Worm (Caenorhabditis elegans): ENCODE data around the gene srsx-30.

The srsx-30 gene

DNA sequence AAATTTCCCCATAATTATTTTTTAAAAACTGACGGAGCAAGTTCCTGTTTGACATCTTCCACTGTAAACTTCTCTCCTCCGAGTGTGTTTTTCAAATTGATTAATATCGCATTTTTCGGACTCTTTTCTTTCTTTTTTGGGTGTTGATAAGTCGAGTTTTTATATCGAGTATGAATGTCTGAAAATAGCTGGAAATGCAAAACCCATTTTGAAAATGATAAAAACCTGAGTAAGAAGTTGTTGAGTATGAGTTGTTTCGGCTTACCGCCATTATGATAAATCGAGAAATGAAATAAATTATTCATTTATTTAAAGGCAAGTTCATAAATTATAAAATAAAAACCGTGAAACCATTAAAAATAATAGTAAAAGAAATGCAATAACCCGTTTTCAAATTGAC is 27.1 kb downstream of the srsx-30 start, which contains the start of gene ZK856.18:
TSS of gene ZK856.18 (minus strand) at position 289 of the 400 bp plus-strand sequence.
- TF ChIP-seq dao-5 (tag; optimal IDR thresholded peaks at IDR 0.05), result no peak
- no peak for TF ChIP-seq him-1 (tag; optimal IDR thresholded peaks at IDR 0.05)

DNA sequence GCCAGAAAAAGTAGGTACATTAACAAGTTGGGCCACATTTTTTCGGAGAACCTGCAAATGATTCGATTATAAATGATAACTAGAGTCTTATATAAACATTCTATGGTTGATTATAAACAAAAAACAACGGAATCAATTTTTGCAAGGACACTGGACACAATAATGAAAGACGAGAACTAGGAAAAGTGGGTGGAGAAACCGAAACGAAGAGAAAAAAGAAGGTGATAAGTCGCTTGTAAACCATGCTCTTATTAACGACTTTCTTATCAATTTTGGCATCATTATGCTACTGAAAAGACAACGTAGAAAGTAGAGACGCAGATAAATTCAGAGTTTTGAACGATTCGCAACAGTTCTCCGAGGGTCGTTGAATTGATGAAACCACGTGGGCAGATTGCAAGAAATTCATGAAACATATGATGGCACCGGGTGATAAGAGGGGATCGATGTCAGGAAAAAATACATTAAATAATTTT is 31.5 kb downstream of the srsx-30 start, which contains the start of gene ZK856.5:
TSS of gene ZK856.5 (minus strand) at position 51 of the 476 bp plus-strand sequence.
- TF ChIP-seq dao-5 (tag; optimal IDR thresholded peaks at IDR 0.05), result no peak

DNA sequence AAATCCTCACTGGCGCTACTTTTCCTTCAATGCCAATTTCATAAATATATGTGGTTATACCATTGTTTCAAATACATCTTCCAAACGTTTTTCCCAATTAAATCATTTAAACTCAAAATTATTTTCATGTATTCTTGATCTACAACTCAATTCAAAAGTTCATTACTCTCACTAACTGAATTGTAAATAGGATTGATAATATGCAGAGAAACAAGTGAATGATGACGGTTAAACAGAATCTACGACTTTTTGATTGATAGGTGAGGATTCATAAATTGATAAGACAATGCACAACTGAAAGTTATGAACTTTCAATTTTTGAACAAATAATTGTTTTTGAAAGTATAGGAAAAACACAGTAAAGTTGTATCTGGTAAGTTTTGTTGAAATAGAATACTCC is 32.6 kb downstream of the srsx-30 start:
- no peak for TF ChIP-seq him-1 (tag; optimal IDR thresholded peaks at IDR 0.05)

DNA sequence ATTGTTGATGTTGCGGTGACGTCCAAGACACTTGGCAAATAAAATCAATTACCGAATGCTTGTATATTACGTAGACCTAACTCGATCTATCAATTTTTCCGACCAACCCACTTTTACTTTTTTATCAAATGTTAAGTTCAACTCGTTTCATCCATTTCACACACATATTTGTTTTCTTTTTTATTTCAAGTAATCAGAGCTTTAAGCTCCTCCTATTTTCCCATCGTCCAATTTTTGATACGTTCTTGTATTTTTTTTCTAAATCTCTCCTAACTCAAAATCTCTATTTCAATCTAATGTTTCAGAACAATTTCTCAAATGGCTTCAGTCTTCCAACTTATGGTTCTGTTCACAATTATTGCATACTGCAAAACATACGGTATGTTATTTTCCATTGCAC is 39.8 kb downstream of the srsx-30 start, which contains the start of gene ZK856.6:
TSS of gene ZK856.6 (plus strand) at position 301 of the 400 bp plus-strand sequence.
- TF ChIP-seq dao-5 (tag; optimal IDR thresholded peaks at IDR 0.05), result no peak
- TF ChIP-seq him-1 (tag; optimal IDR thresholded peaks at IDR 0.05), result no peak
- TF ChIP-seq W03F9.2 (tag; optimal IDR thresholded peaks at IDR 0.05), result no peak

DNA sequence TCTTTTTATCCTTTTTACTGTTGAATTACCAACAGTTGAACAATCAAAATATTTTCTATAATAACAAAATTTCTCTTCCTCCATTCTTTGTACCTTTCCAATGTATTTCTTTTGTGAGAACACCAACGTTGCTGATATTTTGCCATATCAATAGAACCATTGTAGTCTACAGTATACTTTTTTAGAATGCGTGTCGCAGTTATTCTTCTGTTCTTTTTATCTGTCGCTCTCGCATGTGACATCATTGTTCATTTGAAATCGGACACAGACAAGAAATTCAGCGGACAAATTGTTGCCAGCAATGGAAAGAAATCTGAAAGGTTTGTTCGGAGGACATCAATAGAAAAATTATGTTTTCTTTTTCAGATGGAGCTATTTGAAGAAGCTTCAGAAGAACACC is 43.3 kb downstream of the srsx-30 start, which contains the start of gene ZK856.7:
TSS of gene ZK856.7 (plus strand) at position 186 of the 400 bp plus-strand sequence.
- TF ChIP-seq dao-5 (tag; optimal IDR thresholded peaks at IDR 0.05) (no peak), him-1 (tag; optimal IDR thresholded peaks at IDR 0.05) (no peak), W03F9.2 (tag; optimal IDR thresholded peaks at IDR 0.05) (no peak)

DNA sequence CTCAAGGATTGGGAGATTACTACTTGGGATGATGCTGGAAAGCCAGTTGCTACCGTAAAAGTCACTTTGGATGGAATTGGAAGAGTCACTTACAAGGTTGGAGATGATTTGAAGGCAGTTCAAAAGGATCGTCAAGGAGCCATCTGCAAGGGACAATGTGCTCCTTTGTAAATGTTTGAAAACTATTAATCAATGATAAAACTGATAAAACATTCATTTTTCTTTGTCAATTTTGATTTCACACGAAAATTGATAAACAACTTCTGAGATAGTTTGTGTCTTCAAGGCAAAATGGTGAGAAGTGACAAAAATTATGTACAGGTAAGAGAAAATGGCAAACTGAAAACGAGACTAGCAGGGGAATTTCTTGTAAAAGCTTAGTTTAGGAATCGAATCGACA is 43.7 kb downstream of the srsx-30 start:
- no peak for TF ChIP-seq dao-5 (tag; optimal IDR thresholded peaks at IDR 0.05)
- TF ChIP-seq him-1 (tag; optimal IDR thresholded peaks at IDR 0.05), result no peak
- no peak for TF ChIP-seq W03F9.2 (tag; optimal IDR thresholded peaks at IDR 0.05)

DNA sequence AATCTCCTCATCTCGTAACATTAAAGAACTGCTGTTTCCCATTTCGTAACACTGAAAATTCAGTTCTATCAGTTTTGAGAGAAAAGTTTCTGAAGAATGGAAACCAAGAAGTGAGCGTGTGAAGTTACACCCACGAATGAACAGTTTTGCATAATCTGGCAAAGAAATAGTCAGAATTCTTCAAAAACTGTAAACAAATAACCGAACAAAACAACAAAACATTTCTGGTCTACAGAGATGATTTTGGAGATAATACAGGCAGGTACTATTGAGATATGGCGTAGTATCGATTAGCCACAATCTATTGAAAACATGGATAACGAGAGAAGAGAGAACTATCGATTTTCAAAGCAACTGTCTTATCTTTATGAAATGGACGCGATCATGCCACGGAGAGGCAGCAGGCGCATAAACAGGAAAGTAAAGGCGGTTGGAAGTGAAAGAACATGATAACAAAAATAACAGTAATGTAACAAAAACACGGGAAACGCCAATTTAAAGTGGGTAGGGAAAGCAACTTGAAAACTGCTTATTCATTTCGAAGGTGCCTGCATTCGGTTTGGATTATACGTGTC is 44.9 kb downstream of the srsx-30 start, which contains the start of gene chpf-1:
TSS of gene chpf-1 (minus strand) at position 51 of the 575 bp plus-strand sequence.
- TF ChIP-seq him-1 (tag; optimal IDR thresholded peaks at IDR 0.05) (no peak), dao-5 (tag; optimal IDR thresholded peaks at IDR 0.05) (no peak), W03F9.2 (tag; optimal IDR thresholded peaks at IDR 0.05) (no peak)

DNA sequence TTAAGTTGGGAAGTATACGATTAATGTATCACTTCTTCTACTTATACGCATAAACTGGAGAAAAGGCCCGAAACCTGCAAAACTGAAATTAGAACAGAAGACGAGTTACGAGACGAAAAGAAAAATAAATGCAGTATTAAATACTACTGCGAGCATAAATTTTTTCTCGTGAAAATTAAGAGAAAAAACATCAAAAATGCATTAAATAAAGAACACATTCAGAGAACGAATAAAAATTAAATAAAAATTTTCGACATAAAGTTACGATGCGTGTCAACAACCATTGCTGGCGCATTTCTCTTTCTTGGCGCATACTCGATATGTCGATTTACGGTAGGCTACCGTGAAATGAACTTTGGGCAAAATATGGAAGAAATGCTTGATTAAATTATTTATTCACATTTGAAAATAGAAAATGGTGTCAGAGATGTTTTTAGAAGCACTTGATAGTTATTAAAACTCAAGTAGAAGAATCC is 46.3 kb downstream of the srsx-30 start, which contains the start of the genes ZK856.19 and ZK856.11:
TSS of gene ZK856.19 (minus strand) at position 51 of the 476 bp plus-strand sequence.
TSS of gene ZK856.11 (minus strand) at position 76 of the 476 bp plus-strand sequence.
- TF ChIP-seq him-1 (tag; optimal IDR thresholded peaks at IDR 0.05) (no peak), dao-5 (tag; optimal IDR thresholded peaks at IDR 0.05) (no peak), W03F9.2 (tag; optimal IDR thresholded peaks at IDR 0.05) (peak; percentile 58)

DNA sequence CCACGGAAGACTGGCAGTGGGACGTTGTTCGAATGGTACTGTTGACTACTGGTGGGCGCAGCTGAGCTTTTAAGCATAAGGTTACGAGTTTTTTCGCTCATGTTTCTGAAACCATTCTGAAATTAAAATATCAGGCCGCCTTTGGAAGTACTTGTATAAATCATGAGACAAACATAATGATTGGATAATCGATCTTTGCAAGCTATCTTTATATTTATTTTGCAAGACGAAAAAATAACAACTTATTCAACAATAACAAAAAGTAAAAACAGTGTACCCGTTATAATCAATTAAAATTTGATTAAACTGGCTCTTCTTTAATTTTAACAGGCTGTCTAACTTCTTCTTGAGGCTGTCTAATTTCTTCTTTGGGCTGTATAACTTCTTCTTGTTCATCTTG is 46.9 kb downstream of the srsx-30 start, which contains the start of gene ZK856.16:
TSS of gene ZK856.16 (minus strand) at position 101 of the 400 bp plus-strand sequence.
- TF ChIP-seq W03F9.2 (tag; optimal IDR thresholded peaks at IDR 0.05) (no peak), dao-5 (tag; optimal IDR thresholded peaks at IDR 0.05) (no peak), him-1 (tag; optimal IDR thresholded peaks at IDR 0.05) (no peak)

DNA sequence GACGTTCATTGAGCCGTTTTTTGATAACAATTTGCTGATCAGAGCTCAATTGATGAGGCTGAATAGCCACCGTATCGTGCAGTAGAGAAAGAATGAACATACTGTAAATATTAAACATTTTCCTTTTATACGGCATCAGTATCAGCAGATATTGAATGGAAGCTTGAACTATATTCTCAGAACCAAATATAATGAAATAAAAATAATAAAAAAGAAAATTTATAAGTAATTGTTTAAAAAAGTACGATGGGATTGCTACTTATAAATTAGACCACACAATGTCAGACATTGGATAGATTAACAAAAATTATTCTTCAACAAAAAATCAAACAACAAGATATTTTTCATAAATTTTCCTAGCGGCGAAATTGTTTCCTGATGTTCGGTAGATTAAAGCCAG is 47.9 kb downstream of the srsx-30 start, which contains the start of gene rpc-25:
TSS of gene rpc-25 (minus strand) at position 101 of the 400 bp plus-strand sequence.
- TF ChIP-seq dao-5 (tag; optimal IDR thresholded peaks at IDR 0.05), result no peak
- TF ChIP-seq W03F9.2 (tag; optimal IDR thresholded peaks at IDR 0.05), result no peak
- TF ChIP-seq him-1 (tag; optimal IDR thresholded peaks at IDR 0.05), result no peak

DNA sequence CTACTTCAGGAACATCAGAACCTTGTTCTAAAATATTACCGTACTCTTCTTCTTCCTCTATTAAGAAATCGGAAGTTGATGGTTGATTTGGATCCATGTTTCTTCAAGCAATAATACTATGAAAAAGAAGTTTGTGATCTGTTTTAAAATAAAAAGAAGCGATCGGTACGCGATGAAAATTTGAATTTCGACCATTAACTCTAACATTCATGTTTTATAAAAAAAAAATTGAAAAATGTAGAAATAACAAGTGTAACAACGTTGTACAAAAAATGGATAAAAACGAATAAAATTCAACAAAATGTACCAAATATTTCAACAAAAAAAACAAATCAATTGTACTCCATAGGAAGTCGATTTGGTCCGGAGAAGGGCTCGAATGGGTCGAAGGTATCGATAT is 51.6 kb downstream of the srsx-30 start, which contains the start of gene tftc-3:
TSS of gene tftc-3 (minus strand) at position 101 of the 400 bp plus-strand sequence.
- TF ChIP-seq dao-5 (tag; optimal IDR thresholded peaks at IDR 0.05) (no peak), W03F9.2 (tag; optimal IDR thresholded peaks at IDR 0.05) (no peak), him-1 (tag; optimal IDR thresholded peaks at IDR 0.05) (no peak)
